Worm (Caenorhabditis elegans) whole organism, young adult: ENCODE measurements around the gene spd-3.

Experiments
- egrh-3 ChIP-seq: fragments of 200-800 bp; sonication (Bioruptor generic); IDR thresholded peaks from 2 replicates; pipeline ENCODE4 v1.3.6; 2022; ENCODE audit warnings: missing genetic modification reagents, missing genetic modification characterization, missing compliant biosample characterization
- him-1 ChIP-seq: sonication (generic microtip); optimal IDR thresholded peaks from 2 replicates; lab custom pipeline; 2016; ENCODE audit warnings: missing genotype, missing genetic modification reagents, missing genetic modification characterization, missing compliant biosample characterization
- hlh-12 ChIP-seq: sonication (generic microtip); optimal IDR thresholded peaks from 2 replicates; lab custom pipeline; 2016; ENCODE audit warnings: missing genetic modification characterization, missing compliant biosample characterization
- nfya-1 ChIP-seq: sonication (generic microtip); optimal IDR thresholded peaks from 2 replicates; lab custom pipeline; 2017; ENCODE audit warnings: antibody characterized with exemption, missing compliant biosample characterization, missing genetic modification characterization, borderline replicate concordance; ENCODE audit not compliant: insufficient read depth
- tbx-9 ChIP-seq: sonication (generic microtip); optimal IDR thresholded peaks from 2 replicates; lab custom pipeline; 2016; ENCODE audit warnings: borderline replicate concordance, missing genetic modification characterization, inconsistent platforms, missing compliant biosample characterization
- unc-130 ChIP-seq: sonication (generic microtip); optimal IDR thresholded peaks from 2 replicates; lab custom pipeline; 2016; ENCODE audit warnings: missing genetic modification reagents, missing genetic modification characterization, missing compliant biosample characterization
- unc-62 ChIP-seq: fragments of 150-350 bp; optimal IDR thresholded peaks from 2 replicates; lab custom pipeline; 2014; ENCODE audit warnings: missing biosample characterization, missing genetic modification reagents, missing genetic modification characterization
- xnd-1 ChIP-seq: sonication (generic microtip); optimal IDR thresholded peaks from 2 replicates; lab custom pipeline; 2016; ENCODE audit warnings: missing genotype, missing genetic modification reagents, missing genetic modification characterization, missing compliant biosample characterization
- zfh-2 ChIP-seq: fragments of 200-800 bp; sonication (Bioruptor generic); conservative IDR thresholded peaks from 2 replicates; pipeline ENCODE4 v1.3.6; 2022; ENCODE audit warnings: missing genetic modification reagents, missing genetic modification characterization, missing compliant biosample characterization
- ztf-6 ChIP-seq: fragments of 200-800 bp; sonication (Bioruptor generic); IDR thresholded peaks from 2 replicates; pipeline ENCODE4 v1.3.6; 2022; ENCODE audit warnings: missing genetic modification reagents, missing genetic modification characterization, missing compliant biosample characterization

DNA sequence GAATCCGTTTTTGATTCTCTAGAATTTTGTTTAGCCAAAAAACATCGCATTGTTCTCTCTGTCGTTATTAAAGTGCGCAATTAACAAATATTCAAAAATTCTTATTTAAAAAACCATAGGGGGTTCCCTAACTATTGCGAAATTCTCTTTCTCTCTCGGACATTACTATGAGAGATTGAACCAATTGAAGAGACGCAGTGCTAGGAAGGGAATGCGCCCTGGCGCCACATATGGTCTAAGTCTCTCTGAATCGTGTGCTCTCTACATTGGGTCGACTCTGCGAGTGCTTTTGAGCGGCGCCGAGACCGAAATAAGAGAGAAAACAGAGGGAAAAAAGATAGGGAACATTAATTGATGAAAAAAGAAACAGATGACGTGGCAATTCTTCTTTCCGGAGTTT, 23.4 kb downstream of the spd-3 start:
- TF ChIP-seq hlh-12 (tag; lab: Kevin White, UChicago) (no peak), zfh-2 (no peak; the same call in none of the 2 replicates), unc-62 (GFP tag; lab: Kevin White, UChicago) (no peak), xnd-1 (tag; lab: Kevin White, UChicago) (no peak), egrh-3 (GFP tag; lab: Robert Waterston, UW) (no peak), him-1 (tag; lab: Kevin White, UChicago) (no peak), nfya-1 (tag; lab: Kevin White, UChicago) (no peak), tbx-9 (no peak), ztf-6 (GFP tag; lab: Robert Waterston, UW) (no peak), unc-130 (GFP tag; lab: Kevin White, UChicago) (no peak)
